Worm (Caenorhabditis elegans) whole organism, L4 larva: ENCODE measurements around the gene ZK1320.3.

Experiments used
- F44E2.7 ChIP-seq: fragments of 200-800 bp; sonication (Bioruptor generic); IDR thresholded peaks from 2 replicates; pipeline ENCODE4 v2.1.2; 2022; ENCODE audit warnings: missing genetic modification characterization, missing compliant biosample characterization
- R02D3.7 ChIP-seq: fragments of 150-350 bp; sonication (generic microtip); optimal IDR thresholded peaks from 3 replicates; lab custom pipeline; 2014; ENCODE audit warnings: missing biosample characterization, missing genetic modification characterization
- T20F7.1 ChIP-seq: fragments of 200-800 bp; sonication (Bioruptor generic); optimal IDR thresholded peaks from 2 replicates; lab custom pipeline; 2018; ENCODE audit warnings: mild to moderate bottlenecking, missing genetic modification characterization, missing compliant biosample characterization
- ceh-28 ChIP-seq: fragments of 150-350 bp; optimal IDR thresholded peaks from 2 replicates; lab custom pipeline; 2014; ENCODE audit warnings: missing biosample characterization, missing genetic modification reagents, missing genetic modification characterization
- ceh-82 ChIP-seq: sonication (generic microtip); optimal IDR thresholded peaks from 2 replicates; lab custom pipeline; 2017; ENCODE audit warnings: missing biosample characterization, missing genetic modification characterization
- ces-1 ChIP-seq: fragments of 150-350 bp; sonication (generic microtip); optimal IDR thresholded peaks from 4 replicates; lab custom pipeline; 2014; ENCODE audit warnings: missing biosample characterization, missing genetic modification reagents, missing genetic modification characterization
- daf-19 ChIP-seq: fragments of 200-800 bp; sonication (Bioruptor generic); conservative IDR thresholded peaks from 2 replicates; pipeline ENCODE4 v1.3.6; 2022; ENCODE audit warnings: missing genetic modification characterization, missing compliant biosample characterization
- dmd-9 ChIP-seq: fragments of 200-800 bp; sonication (Bioruptor generic); IDR thresholded peaks from 2 replicates; pipeline ENCODE4 v1.3.6; 2022; ENCODE audit warnings: missing genetic modification reagents, missing genetic modification characterization, missing compliant biosample characterization
- egl-43 ChIP-seq: fragments of 200-800 bp; sonication (Bioruptor generic); IDR thresholded peaks from 2 replicates; pipeline ENCODE4 v1.3.6; 2022; ENCODE audit warnings: missing genetic modification reagents, missing genetic modification characterization, missing compliant biosample characterization
- lin-39 ChIP-seq: fragments of 150-350 bp; optimal IDR thresholded peaks from 2 replicates; lab custom pipeline; 2014; ENCODE audit warnings: missing biosample characterization, missing genetic modification reagents, missing genetic modification characterization
- nhr-10 ChIP-seq: fragments of 150-350 bp; optimal IDR thresholded peaks from 2 replicates; lab custom pipeline; 2014; ENCODE audit warnings: missing biosample characterization, missing genetic modification characterization
- nhr-102 ChIP-seq: sonication (generic microtip); optimal IDR thresholded peaks from 2 replicates; lab custom pipeline; 2016; ENCODE audit warnings: mild to moderate bottlenecking, missing genetic modification characterization, moderate library complexity, missing compliant biosample characterization
- nhr-111 ChIP-seq: fragments of 200-800 bp; sonication (Bioruptor generic); optimal IDR thresholded peaks from 2 replicates; lab custom pipeline; 2018; ENCODE audit warnings: mild to moderate bottlenecking, missing genetic modification characterization, missing compliant biosample characterization
- nhr-25 ChIP-seq: sonication (generic microtip); optimal IDR thresholded peaks from 2 replicates; lab custom pipeline; 2017; ENCODE audit warnings: missing genetic modification characterization, mild to moderate bottlenecking, missing compliant biosample characterization, antibody characterized with exemption, moderate library complexity, borderline replicate concordance; ENCODE audit not compliant: insufficient read depth
- nhr-28 ChIP-seq: fragments of 150-350 bp; optimal IDR thresholded peaks from 2 replicates; lab custom pipeline; 2014; ENCODE audit warnings: missing biosample characterization, missing genetic modification characterization
- nhr-41 ChIP-seq: fragments of 200-800 bp; sonication (Bioruptor generic); IDR thresholded peaks from 2 replicates; pipeline ENCODE4 v1.3.6; 2022; ENCODE audit warnings: missing genetic modification reagents, missing genetic modification characterization, missing compliant biosample characterization
- nhr-42 ChIP-seq: fragments of 200-800 bp; sonication (Bioruptor generic); IDR thresholded peaks from 2 replicates; pipeline ENCODE4 v1.3.6; 2022; ENCODE audit warnings: missing genetic modification characterization, missing compliant biosample characterization
- nhr-76 ChIP-seq: fragments of 150-350 bp; optimal IDR thresholded peaks from 2 replicates; lab custom pipeline; 2014; ENCODE audit warnings: missing biosample characterization, missing genetic modification characterization
- pqm-1 ChIP-seq: sonication (generic microtip); optimal IDR thresholded peaks from 2 replicates; lab custom pipeline; 2017; ENCODE audit warnings: missing biosample characterization, missing genetic modification characterization
- rbr-2 ChIP-seq: sonication (generic microtip); optimal IDR thresholded peaks from 2 replicates; lab custom pipeline; 2016; ENCODE audit warnings: missing genotype, missing genetic modification characterization, missing compliant biosample characterization
- skn-1 ChIP-seq: fragments of 150-350 bp; optimal IDR thresholded peaks from 2 replicates; lab custom pipeline; 2014; ENCODE audit warnings: missing biosample characterization, missing genetic modification characterization
- vab-7 ChIP-seq: fragments of 200-800 bp; sonication (Bioruptor generic); IDR thresholded peaks from 2 replicates; pipeline ENCODE4 v1.3.6; 2022; ENCODE audit warnings: missing genetic modification reagents, missing genetic modification characterization, missing compliant biosample characterization
- zag-1 ChIP-seq: fragments of 150-350 bp; optimal IDR thresholded peaks from 2 replicates; lab custom pipeline; 2014; ENCODE audit warnings: missing biosample characterization, missing genetic modification characterization
- zip-2 ChIP-seq: fragments of 150-350 bp; optimal IDR thresholded peaks from 2 replicates; lab custom pipeline; 2014; ENCODE audit warnings: missing biosample characterization, missing genetic modification characterization

ZK1320.3 gene

DNA sequence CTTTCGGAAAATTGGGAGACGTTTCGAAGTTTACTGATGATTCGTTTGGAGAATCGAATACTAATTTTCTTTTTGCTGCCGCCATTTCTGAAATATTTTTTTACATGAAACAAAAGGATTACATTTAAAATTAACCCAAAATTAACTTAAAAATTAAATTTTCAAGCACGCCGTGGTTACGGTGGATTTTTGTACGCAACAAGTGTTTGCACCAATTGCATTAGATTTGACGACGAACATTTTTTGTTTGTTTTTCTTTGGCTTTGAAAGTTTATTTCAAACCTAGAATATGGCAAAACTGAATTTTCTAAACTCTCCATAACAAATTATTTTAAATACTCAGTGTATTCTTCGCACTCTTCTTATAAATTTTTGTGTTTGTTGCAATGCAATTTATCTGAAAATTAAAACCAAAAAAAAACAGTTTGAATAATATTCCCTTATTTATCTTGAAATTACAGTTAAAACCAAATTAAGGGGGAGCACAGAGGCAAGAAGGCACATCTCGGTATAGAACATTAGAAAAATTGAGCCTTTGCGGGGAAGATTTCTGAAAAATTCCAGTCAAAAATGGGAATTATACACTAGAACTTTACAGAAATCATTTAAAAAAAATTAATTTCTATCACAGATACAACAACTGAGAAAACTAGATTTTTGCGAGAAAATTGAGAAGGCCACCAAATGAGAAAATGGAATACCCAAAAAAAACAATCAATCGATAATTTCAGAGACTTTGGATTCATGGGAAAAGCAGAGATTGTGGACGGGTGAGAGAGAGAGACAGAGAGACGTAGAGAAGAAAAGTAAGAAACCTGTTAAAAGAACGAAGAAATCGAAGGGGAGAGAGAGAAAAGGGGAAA, 42.9 kb downstream of the ZK1320.3 start, which contains the start of gene hal-3 (continued):
- TF ChIP-seq F44E2.7 (no peak), zip-2 (tag; lab: Kevin White, UChicago) (no peak), zag-1 (tag; lab: Kevin White, UChicago) (no peak), nhr-25 (peak; percentile 20), nhr-41 (GFP tag; lab: Robert Waterston, UW) (no peak), lin-39 (tag; lab: Kevin White, UChicago) (no peak), T20F7.1 (no peak)

DNA sequence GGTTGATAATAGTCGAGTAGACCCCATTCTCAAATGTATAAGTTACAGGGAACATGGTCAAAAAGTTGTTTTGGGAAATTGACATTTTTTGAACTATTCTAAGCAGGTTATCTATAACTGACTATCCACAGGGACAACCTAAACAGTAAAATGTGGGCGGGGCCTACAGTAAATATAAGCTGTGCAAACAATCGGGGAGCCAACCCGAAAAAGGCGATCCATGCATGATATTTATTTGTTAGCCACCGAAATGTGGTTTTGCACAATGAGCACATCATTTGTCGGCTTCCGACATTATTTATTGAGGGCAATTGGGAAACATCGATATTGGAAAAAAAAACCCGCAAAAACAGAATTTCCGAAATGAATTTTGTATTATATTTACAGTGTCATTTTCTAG, 45.5 kb downstream of the ZK1320.3 start, which contains the start of gene hlh-6:
Gene hlh-6 (minus strand): TSS at position 101 of the 400 bp plus-strand sequence.
- TF ChIP-seq nhr-76 (tag; lab: Kevin White, UChicago) (no peak), vab-7 (GFP tag; lab: Robert Waterston, UW) (no peak), rbr-2 (tag; lab: Kevin White, UChicago) (no peak)

DNA sequence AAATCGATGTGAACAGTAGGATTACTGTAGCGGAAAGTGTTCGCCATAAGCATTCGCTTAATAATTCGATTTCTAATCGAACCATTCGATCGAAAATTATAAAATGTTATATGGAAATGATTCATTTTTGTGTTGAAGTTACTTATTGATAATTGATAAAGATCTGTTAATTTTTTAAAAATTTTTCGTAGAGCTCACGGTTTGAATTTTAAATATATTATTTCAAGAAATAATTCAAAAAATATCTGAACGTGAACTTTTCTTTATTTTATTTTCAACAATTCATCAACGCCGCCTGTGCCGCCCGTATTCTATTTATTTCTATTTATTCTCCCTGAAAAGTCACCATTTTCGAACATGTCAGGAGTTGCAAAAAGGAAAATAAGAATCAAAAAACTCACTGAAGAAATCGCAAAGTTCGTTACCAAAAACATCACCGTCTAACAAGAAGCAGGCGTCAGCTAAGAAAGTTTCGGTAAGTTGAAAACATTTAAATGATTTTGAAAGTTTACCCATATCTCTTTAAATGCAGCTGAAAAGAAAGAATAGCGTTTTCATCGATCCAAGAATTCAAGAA, 48.8 kb downstream of the ZK1320.3 start, which contains the start of the genes T15H9.5 and T15H9.4:
Gene T15H9.5 (minus strand): TSS at position 101 of the 577 bp plus-strand sequence.
Gene T15H9.4 (plus strand): TSS at position 527 of the 577 bp plus-strand sequence.
- TF ChIP-seq nhr-102 (tag; lab: Kevin White, UChicago) (no peak), egl-43 (GFP tag; lab: Robert Waterston, UW) (no peak)

DNA sequence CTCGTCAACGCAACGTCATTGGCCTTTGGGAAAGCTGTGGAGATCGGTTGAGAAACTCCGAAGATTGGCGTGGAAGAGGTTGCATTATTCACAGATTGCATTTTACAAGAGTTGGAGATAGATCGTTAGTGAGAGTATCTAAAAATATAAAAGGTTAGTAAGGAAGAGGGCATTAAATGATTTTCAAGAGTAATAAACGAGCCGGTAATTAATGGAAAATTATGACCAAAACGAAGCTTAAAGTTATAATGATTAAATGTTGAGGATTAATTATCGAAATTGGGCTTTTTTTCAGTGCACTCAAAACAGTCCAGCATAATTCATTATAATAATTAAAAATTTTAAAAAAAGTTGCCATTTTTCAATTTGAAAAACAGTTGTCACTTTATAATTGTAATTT, 50.9 kb downstream of the ZK1320.3 start, which contains the start of gene pap-2:
Gene pap-2 (minus strand): TSS at position 101 of the 400 bp plus-strand sequence.
- TF ChIP-seq R02D3.7 (tag; lab: Kevin White, UChicago) (no peak), ceh-82 (tag; lab: Kevin White, UChicago) (no peak), nhr-102 (tag; lab: Kevin White, UChicago) (no peak), nhr-10 (no peak), F44E2.7 (no peak), nhr-111 (GFP tag; lab: Kevin White, UChicago) (no peak), nhr-28 (tag; lab: Kevin White, UChicago) (no peak), skn-1 (tag; lab: Kevin White, UChicago) (no peak), ces-1 (GFP tag; lab: Kevin White, UChicago) (no peak), daf-19 (no peak), dmd-9 (GFP tag; lab: Robert Waterston, UW) (no peak), ceh-28 (tag; lab: Kevin White, UChicago) (no peak), pqm-1 (tag; lab: Kevin White, UChicago) (no peak), nhr-42 (GFP tag; lab: Robert Waterston, UW) (no peak)
